Worm (Caenorhabditis elegans): ENCODE data around the gene srsy-1.

Gene srsy-1

ce11 chrII:5131800-5132199 is 16.0 kb downstream of the srsy-1 start:
- TF ChIP-seq snpc-3.4 (tag; optimal IDR thresholded peaks at IDR 0.05) (no peak), nfya-2 (GFP tag; IDR thresholded peaks at IDR 0.05) (no peak), F52B5.7 (tag; optimal IDR thresholded peaks at IDR 0.05) (no peak), dox-1 (GFP tag; IDR thresholded peaks at IDR 0.05) (no peak), madf-3 (GFP tag; IDR thresholded peaks at IDR 0.05) (no peak), tbx-9 (tag; optimal IDR thresholded peaks at IDR 0.05; ENCODE audit: borderline replicate concordance) (no peak), bed-1 (GFP tag; IDR thresholded peaks at IDR 0.05) (no peak), let-607 (tag; optimal IDR thresholded peaks at IDR 0.05) (no peak), F33H1.4 (GFP tag; IDR thresholded peaks at IDR 0.05) (no peak), zim-3 (tag; optimal IDR thresholded peaks at IDR 0.05) (no peak), C06A6.2 (GFP tag; conservative IDR thresholded peaks at IDR 0.05) (no peak), ceh-100 (GFP tag; IDR thresholded peaks at IDR 0.05) (no peak), madf-8 (GFP tag; conservative IDR thresholded peaks at IDR 0.05) (no peak), egl-18 (GFP tag; IDR thresholded peaks at IDR 0.05) (no peak)

DNA sequence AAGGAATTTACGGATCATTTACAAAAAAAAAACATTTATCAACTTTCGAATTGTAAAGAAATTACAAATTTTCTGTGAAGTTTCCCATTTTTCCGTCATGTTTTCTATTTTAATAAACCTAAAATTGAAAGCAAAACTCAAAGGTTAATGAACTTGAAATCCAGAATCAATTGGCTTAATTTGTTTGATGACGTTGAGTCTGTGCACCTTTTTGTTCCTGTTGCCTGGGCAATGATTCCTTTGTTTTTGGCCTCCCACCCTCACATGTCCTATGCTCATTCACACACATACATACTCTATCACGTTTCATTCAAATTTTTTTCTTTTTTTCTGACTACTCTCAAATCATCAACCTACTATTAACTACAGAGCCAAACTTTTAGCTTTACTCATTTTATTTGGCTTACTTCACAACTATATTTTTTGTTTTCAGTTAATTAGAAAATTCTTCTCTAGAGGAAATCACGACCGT is 20.5 kb downstream of the srsy-1 start, which contains the start of gene F58A6.2:
Gene F58A6.2 (plus strand): TSS at position 422 of the 472 bp plus-strand sequence.
- TF ChIP-seq rpc-1 (optimal IDR thresholded peaks at IDR 0.05) (no peak), rpc-1 (tag; optimal IDR thresholded peaks at IDR 0.05) (no peak), B0019.2 (GFP tag; conservative IDR thresholded peaks at IDR 0.05) (no peak), F10E7.11 (tag; optimal IDR thresholded peaks at IDR 0.05) (no peak)

DNA sequence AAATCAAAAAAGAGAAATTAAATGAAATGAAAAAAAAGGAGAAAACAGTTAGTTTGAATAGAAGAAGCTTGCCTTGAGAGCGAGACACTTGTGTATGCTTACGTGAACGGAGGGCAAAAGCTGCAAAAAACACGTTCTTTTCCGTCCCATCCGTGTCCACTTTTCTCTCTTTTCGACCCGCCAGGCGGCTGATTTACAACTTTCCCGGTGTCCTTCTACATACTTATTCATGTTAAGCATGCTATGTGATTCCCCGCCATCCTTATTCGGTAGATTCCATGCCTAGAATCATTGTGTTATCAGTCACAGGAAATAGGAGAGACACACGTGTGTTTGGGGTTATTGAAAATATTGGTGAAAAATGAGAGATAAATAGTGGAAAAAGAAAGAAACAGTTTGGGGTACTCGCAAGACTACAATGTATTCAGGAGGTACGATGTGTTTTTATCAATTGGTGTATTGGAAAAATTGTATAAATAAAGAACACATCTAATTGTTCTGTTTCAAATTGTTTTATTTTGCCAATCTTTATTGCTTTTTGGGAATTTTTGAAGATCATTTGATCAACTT is 26.2 kb downstream of the srsy-1 start, which contains the start of gene nas-29:
Gene nas-29 (minus strand): TSS at position 92 of the 570 bp plus-strand sequence.
- TF ChIP-seq nhr-80 (tag; optimal IDR thresholded peaks at IDR 0.05), result peak; percentile 79
- no peak for TF ChIP-seq B0336.3 (GFP tag; IDR thresholded peaks at IDR 0.05)
- TF ChIP-seq xnd-1 (tag; optimal IDR thresholded peaks at IDR 0.05), result no peak
- 0 out of 2 replicates have a peak, but pooled peaks have one; percentile 29 for TF ChIP-seq dox-1 (GFP tag; IDR thresholded peaks at IDR 0.05)

ce11 chrII:5142619-5143018 is 26.8 kb downstream of the srsy-1 start, which contains the start of gene F58A6.1:
TSS of gene F58A6.1 (plus strand) at chrII:5142919.
- TF ChIP-seq fkh-3 (tag; optimal IDR thresholded peaks at IDR 0.05) (no peak), dpl-1 (GFP tag; optimal IDR thresholded peaks at IDR 0.05) (no peak), efl-1 (GFP tag; optimal IDR thresholded peaks at IDR 0.05) (no peak), ztf-28 (GFP tag; IDR thresholded peaks at IDR 0.05) (no peak), dox-1 (GFP tag; IDR thresholded peaks at IDR 0.05) (no peak), F33H1.4 (GFP tag; IDR thresholded peaks at IDR 0.05) (no peak), dpff-1 (tag; optimal IDR thresholded peaks at IDR 0.05) (no peak), nhr-27 (tag; optimal IDR thresholded peaks at IDR 0.05) (no peak), lsl-1 (GFP tag; optimal IDR thresholded peaks at IDR 0.05) (no peak), unc-62 (GFP tag; optimal IDR thresholded peaks at IDR 0.05) (no peak), C17E4.6 (GFP tag; IDR thresholded peaks at IDR 0.05) (no peak)

- TF ChIP-seq B0336.3 (GFP tag; IDR thresholded peaks at IDR 0.05) (no peak), pbrm-1 (GFP tag; IDR thresholded peaks at IDR 0.05) (no peak), somi-1 (GFP tag; optimal IDR thresholded peaks at IDR 0.05) (no peak), sdz-38 (tag; optimal IDR thresholded peaks at IDR 0.05) (no peak), nhr-179 (tag; optimal IDR thresholded peaks at IDR 0.05) (no peak), Y53F4B.3 (GFP tag; IDR thresholded peaks at IDR 0.05) (no peak), ceh-40 (GFP tag; IDR thresholded peaks at IDR 0.05) (no peak), ztf-3 (GFP tag; optimal IDR thresholded peaks at IDR 0.05) (no peak), nhr-80 (tag; optimal IDR thresholded peaks at IDR 0.05) (no peak), nhr-27 (tag; optimal IDR thresholded peaks at IDR 0.05) (no peak), tbx-9 (tag; optimal IDR thresholded peaks at IDR 0.05; ENCODE audit: borderline replicate concordance) (no peak), K11D2.4 (GFP tag; IDR thresholded peaks at IDR 0.05) (no peak), snpc-4 (GFP tag; optimal IDR thresholded peaks at IDR 0.05) (no peak), snpc-4 (tag; optimal IDR thresholded peaks at IDR 0.05) (no peak), ztf-22 (GFP tag; optimal IDR thresholded peaks at IDR 0.05) (no peak), F10E7.11 (tag; optimal IDR thresholded peaks at IDR 0.05) (no peak), lsl-1 (GFP tag; optimal IDR thresholded peaks at IDR 0.05) (no peak), ama-1 (optimal IDR thresholded peaks at IDR 0.05) (no peak), ama-1 (GFP tag; optimal IDR thresholded peaks at IDR 0.05) (no peak)
Measured at ce11 chrII:5148349-5148748, 32.5 kb downstream of the srsy-1 start, which contains the start of gene F58A6.5. TSS of gene F58A6.5 (minus strand) at chrII:5148449.

Measured in whole organism, young adult.